Worm (Caenorhabditis elegans): ENCODE results near the gene mig-23.

The mig-23 gene

DNA sequence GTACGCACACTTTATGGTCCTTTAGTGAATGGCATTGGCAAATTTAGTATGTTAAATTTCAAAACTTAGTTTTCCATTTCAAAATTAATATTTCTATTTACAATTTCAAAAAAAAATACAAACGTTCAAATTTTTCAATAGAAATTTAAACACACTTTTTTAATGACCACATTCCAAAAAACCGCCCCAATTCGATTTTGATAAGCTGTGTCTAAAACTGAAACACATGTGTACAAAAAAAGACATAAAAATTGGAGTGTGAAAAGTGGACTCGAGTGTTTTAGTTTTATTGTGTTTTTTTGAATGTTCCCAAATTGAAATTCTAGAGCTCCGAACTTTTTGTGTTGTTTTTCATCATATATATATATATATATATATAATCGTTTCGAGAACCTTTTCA lies 27.1 kb upstream of the mig-23 start:
- TF ChIP-seq snpc-4 (tag; optimal IDR thresholded peaks at IDR 0.05) = no peak
- peak; percentile 39 for TF ChIP-seq elt-2 (tag; optimal IDR thresholded peaks at IDR 0.05)

- no peak for TF ChIP-seq jun-1 (tag; optimal IDR thresholded peaks at IDR 0.05)
- no peak for TF ChIP-seq egl-5 (tag; optimal IDR thresholded peaks at IDR 0.05)
- no peak for TF ChIP-seq ZK546.5 (tag; optimal IDR thresholded peaks at IDR 0.05)
- TF ChIP-seq nhr-237 (tag; optimal IDR thresholded peaks at IDR 0.05) = no peak
- TF ChIP-seq aly-2 (tag; optimal IDR thresholded peaks at IDR 0.05) = no peak
- TF ChIP-seq elt-2 (tag; optimal IDR thresholded peaks at IDR 0.05) = no peak
- no peak for TF ChIP-seq fkh-10 (GFP tag; optimal IDR thresholded peaks at IDR 0.05)
- TF ChIP-seq lin-39 (tag; optimal IDR thresholded peaks at IDR 0.05) = no peak
- TF ChIP-seq unc-39 (tag; optimal IDR thresholded peaks at IDR 0.05) = no peak
- no peak for TF ChIP-seq ceh-16 (tag; optimal IDR thresholded peaks at IDR 0.05)
- no peak for TF ChIP-seq mml-1 (tag; optimal IDR thresholded peaks at IDR 0.05)
- TF ChIP-seq eor-1 (tag; optimal IDR thresholded peaks at IDR 0.05) = no peak
- no peak for TF ChIP-seq nhr-77 (tag; optimal IDR thresholded peaks at IDR 0.05)
- TF ChIP-seq nfya-1 (tag; optimal IDR thresholded peaks at IDR 0.05; ENCODE audit: insufficient read depth) = no peak
- TF ChIP-seq fkh-2 (tag; optimal IDR thresholded peaks at IDR 0.05) = no peak
- no peak for TF ChIP-seq pqm-1 (tag; optimal IDR thresholded peaks at IDR 0.05)
- no peak for TF ChIP-seq tbx-2 (tag; optimal IDR thresholded peaks at IDR 0.05)
- TF ChIP-seq ama-1 (optimal IDR thresholded peaks at IDR 0.05) = no peak
- no peak for TF ChIP-seq snpc-4 (tag; optimal IDR thresholded peaks at IDR 0.05)
- TF ChIP-seq ceh-9 (tag; optimal IDR thresholded peaks at IDR 0.05) = no peak
Observed at ce11 chrX:5975228-5975627, 26.6 kb upstream of the mig-23 start.

DNA sequence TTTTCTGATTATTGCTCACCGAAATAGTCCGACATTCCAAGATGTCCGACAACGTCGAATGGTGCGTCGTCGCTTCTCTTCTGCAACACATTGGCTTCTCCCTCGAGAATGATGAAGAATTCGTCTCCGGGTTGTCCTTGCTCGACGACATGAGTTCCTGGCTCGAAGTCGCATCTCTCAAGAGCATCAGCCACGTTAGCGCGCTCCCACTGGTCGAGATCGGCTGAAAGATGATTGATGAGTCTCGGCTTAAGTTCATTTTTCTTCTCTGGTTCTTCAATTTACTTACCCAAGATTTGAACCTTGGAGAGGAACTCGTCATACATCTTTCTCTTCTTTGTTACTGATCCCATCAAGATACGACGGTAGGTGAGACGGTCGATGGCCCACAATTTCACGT lies 23.5 kb upstream of the mig-23 start:
- TF ChIP-seq nfya-1 (tag; optimal IDR thresholded peaks at IDR 0.05; ENCODE audit: insufficient read depth) (peak; percentile 2), elt-3 (tag; optimal IDR thresholded peaks at IDR 0.05) (no peak), lin-15B (tag; optimal IDR thresholded peaks at IDR 0.05) (no peak), lsy-12 (tag; optimal IDR thresholded peaks at IDR 0.05) (no peak), lin-39 (tag; optimal IDR thresholded peaks at IDR 0.05) (peak; percentile 48), nhr-237 (tag; optimal IDR thresholded peaks at IDR 0.05) (no peak), R02D3.7 (tag; optimal IDR thresholded peaks at IDR 0.05) (no peak), elt-1 (tag; optimal IDR thresholded peaks at IDR 0.05) (no peak), egl-5 (tag; optimal IDR thresholded peaks at IDR 0.05) (no peak)

- TF ChIP-seq pha-4 (tag; optimal IDR thresholded peaks at IDR 0.05) (peak; percentile 22), lin-15B (tag; optimal IDR thresholded peaks at IDR 0.05) (no peak), elt-2 (tag; optimal IDR thresholded peaks at IDR 0.05) (peak; percentile 91), jun-1 (tag; optimal IDR thresholded peaks at IDR 0.05) (peak; percentile 43)
Observed at ce11 chrX:5962560-5962959, 13.9 kb upstream of the mig-23 start.

DNA sequence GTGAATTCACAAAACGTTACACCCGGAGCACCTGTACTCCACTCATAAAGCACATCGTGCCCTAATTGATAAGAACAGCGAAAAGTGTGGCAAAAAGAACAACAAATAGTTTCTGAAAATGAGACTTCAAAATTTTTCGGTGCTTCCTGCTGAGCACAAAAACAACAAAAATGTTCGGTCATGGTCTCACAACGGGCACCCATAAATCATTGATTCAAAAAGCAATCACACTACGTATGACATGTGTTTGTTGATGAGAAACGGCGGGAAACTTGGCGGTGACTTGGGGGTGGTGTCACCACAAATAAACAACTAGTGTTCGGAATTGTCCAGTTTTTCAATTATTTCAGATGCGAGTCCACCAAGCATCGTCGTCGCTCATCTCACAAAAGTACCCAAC lies 12.2 kb upstream of the mig-23 start:
- TF ChIP-seq nhr-43 (tag; optimal IDR thresholded peaks at IDR 0.05; ENCODE audit: poor library complexity, severe bottlenecking) (no peak), fos-1 (tag; optimal IDR thresholded peaks at IDR 0.05) (no peak), lin-39 (tag; optimal IDR thresholded peaks at IDR 0.05) (no peak), elt-2 (tag; optimal IDR thresholded peaks at IDR 0.05) (no peak), nhr-237 (tag; optimal IDR thresholded peaks at IDR 0.05) (no peak), egl-27 (tag; optimal IDR thresholded peaks at IDR 0.05) (no peak), ceh-82 (tag; optimal IDR thresholded peaks at IDR 0.05) (no peak), skn-1 (tag; optimal IDR thresholded peaks at IDR 0.05) (no peak), hmg-11 (tag; optimal IDR thresholded peaks at IDR 0.05) (no peak), pha-4 (tag; optimal IDR thresholded peaks at IDR 0.05) (no peak), eor-1 (tag; optimal IDR thresholded peaks at IDR 0.05) (no peak), mml-1 (tag; optimal IDR thresholded peaks at IDR 0.05) (no peak), zag-1 (tag; optimal IDR thresholded peaks at IDR 0.05) (no peak), nhr-23 (tag; optimal IDR thresholded peaks at IDR 0.05) (no peak), nfya-1 (tag; optimal IDR thresholded peaks at IDR 0.05; ENCODE audit: insufficient read depth) (no peak), tbx-2 (tag; optimal IDR thresholded peaks at IDR 0.05) (no peak), fkh-2 (tag; optimal IDR thresholded peaks at IDR 0.05) (no peak), nhr-28 (tag; optimal IDR thresholded peaks at IDR 0.05) (no peak)

Measured in whole organism, L3 larva.